Worm (Caenorhabditis elegans) whole organism, late embryonic: ENCODE data around the gene emc-2.
A peak's percentile ranks its signal among the peaks of the same experiment; 100 is the strongest.

Experiments
- F13H6.1 ChIP-seq: sonication (generic microtip); optimal IDR thresholded peaks from 2 replicates; lab custom pipeline; 2016; ENCODE audit warnings: missing genetic modification characterization, missing compliant biosample characterization
- K09A11.1 ChIP-seq: sonication (generic microtip); optimal IDR thresholded peaks from 2 replicates; lab custom pipeline; 2017; ENCODE audit warnings: antibody characterized with exemption, mild to moderate bottlenecking, missing genetic modification characterization, missing compliant biosample characterization; ENCODE audit not compliant: insufficient read depth
- Y22D7AL.16 ChIP-seq: sonication (generic microtip); optimal IDR thresholded peaks from 2 replicates; lab custom pipeline; 2016; ENCODE audit warnings: missing genetic modification characterization, missing compliant biosample characterization
- ahr-1 ChIP-seq: sonication (generic microtip); optimal IDR thresholded peaks from 2 replicates; lab custom pipeline; 2016; ENCODE audit warnings: missing genetic modification characterization, missing compliant biosample characterization
- ama-1 ChIP-seq: fragments of 150-350 bp; optimal IDR thresholded peaks from 2 replicates; lab custom pipeline; 2014
- ceh-14 ChIP-seq: sonication (generic microtip); optimal IDR thresholded peaks from 2 replicates; lab custom pipeline; 2016; ENCODE audit warnings: missing genotype, missing genetic modification characterization, missing compliant biosample characterization
- ceh-18 ChIP-seq: sonication (generic microtip); optimal IDR thresholded peaks from 2 replicates; lab custom pipeline; 2016; ENCODE audit warnings: missing genetic modification characterization, missing compliant biosample characterization
- ceh-30 ChIP-seq: fragments of 150-350 bp; optimal IDR thresholded peaks from 2 replicates; lab custom pipeline; 2014; ENCODE audit warnings: missing biosample characterization, missing genetic modification characterization
- ceh-31 ChIP-seq: sonication (generic microtip); optimal IDR thresholded peaks from 2 replicates; lab custom pipeline; 2016; ENCODE audit warnings: missing genetic modification characterization, missing compliant biosample characterization
- ceh-45 ChIP-seq: fragments of 200-800 bp; sonication (Bioruptor generic); IDR thresholded peaks from 2 replicates; pipeline ENCODE4 v1.3.6; 2022; ENCODE audit warnings: missing genetic modification reagents, missing genetic modification characterization, missing compliant biosample characterization
- ceh-48 ChIP-seq: sonication (generic microtip); optimal IDR thresholded peaks from 2 replicates; lab custom pipeline; 2016; ENCODE audit warnings: missing genetic modification characterization, inconsistent platforms, missing compliant biosample characterization
- ceh-9 ChIP-seq: sonication (generic microtip); optimal IDR thresholded peaks from 2 replicates; lab custom pipeline; 2016; ENCODE audit warnings: mild to moderate bottlenecking, missing genetic modification characterization, inconsistent platforms, missing compliant biosample characterization
- che-1 ChIP-seq: sonication (generic microtip); optimal IDR thresholded peaks from 2 replicates; lab custom pipeline; 2016; ENCODE audit warnings: mild to moderate bottlenecking, missing genetic modification characterization, missing compliant biosample characterization
- elt-2 ChIP-seq: sonication (generic microtip); optimal IDR thresholded peaks from 2 replicates; lab custom pipeline; 2016; ENCODE audit warnings: missing genetic modification reagents, missing genetic modification characterization, missing compliant biosample characterization
- eyg-1 ChIP-seq: sonication (generic microtip); optimal IDR thresholded peaks from 2 replicates; lab custom pipeline; 2016; ENCODE audit warnings: missing genotype, missing genetic modification characterization, missing compliant biosample characterization
- fkh-10 ChIP-seq: fragments of 150-350 bp; optimal IDR thresholded peaks from 2 replicates; lab custom pipeline; 2014; ENCODE audit warnings: missing biosample characterization, missing genetic modification reagents, missing genetic modification characterization
- fkh-6 ChIP-seq: sonication (generic microtip); optimal IDR thresholded peaks from 2 replicates; lab custom pipeline; 2016; ENCODE audit warnings: missing genetic modification characterization, missing compliant biosample characterization
- hlh-13 ChIP-seq: fragments of 200-800 bp; sonication (Bioruptor generic); optimal IDR thresholded peaks from 2 replicates; lab custom pipeline; 2018; ENCODE audit warnings: mild to moderate bottlenecking, missing genetic modification characterization, missing compliant biosample characterization
- hlh-15 ChIP-seq: sonication (generic microtip); optimal IDR thresholded peaks from 2 replicates; lab custom pipeline; 2016; ENCODE audit warnings: missing genetic modification characterization, missing compliant biosample characterization
- madf-2 ChIP-seq: sonication (generic microtip); optimal IDR thresholded peaks from 2 replicates; lab custom pipeline; 2017; ENCODE audit warnings: missing genetic modification characterization, missing compliant biosample characterization
- mec-3 ChIP-seq: sonication (generic microtip); optimal IDR thresholded peaks from 2 replicates; lab custom pipeline; 2016; ENCODE audit warnings: borderline replicate concordance, missing genetic modification characterization, missing compliant biosample characterization
- nfya-1 ChIP-seq: sonication (generic microtip); optimal IDR thresholded peaks from 2 replicates; lab custom pipeline; 2017; ENCODE audit warnings: missing genetic modification characterization, mild to moderate bottlenecking, missing compliant biosample characterization, antibody characterized with exemption, moderate library complexity
- nhr-11 ChIP-seq: fragments of 150-350 bp; optimal IDR thresholded peaks from 2 replicates; lab custom pipeline; 2014; ENCODE audit warnings: missing biosample characterization, missing genetic modification characterization
- npax-4 ChIP-seq: sonication (generic microtip); optimal IDR thresholded peaks from 2 replicates; lab custom pipeline; 2016; ENCODE audit warnings: missing genetic modification characterization, missing compliant biosample characterization
- odd-2 ChIP-seq: sonication (generic microtip); optimal IDR thresholded peaks from 2 replicates; lab custom pipeline; 2017; ENCODE audit warnings: antibody characterized with exemption, mild to moderate bottlenecking, missing genetic modification characterization, missing compliant biosample characterization
- pha-2 ChIP-seq: sonication (generic microtip); optimal IDR thresholded peaks from 2 replicates; lab custom pipeline; 2017; ENCODE audit warnings: mild to moderate bottlenecking, missing genetic modification characterization, missing compliant biosample characterization
- pqm-1 ChIP-seq: sonication (generic microtip); optimal IDR thresholded peaks from 2 replicates; lab custom pipeline; 2016; ENCODE audit warnings: missing genetic modification characterization, missing compliant biosample characterization
- sox-2 ChIP-seq: fragments of 200-800 bp; sonication (Bioruptor generic); IDR thresholded peaks from 2 replicates; pipeline ENCODE4 v1.3.6; 2022; ENCODE audit warnings: missing genetic modification reagents, missing genetic modification characterization, missing compliant biosample characterization
- tbx-2 ChIP-seq: sonication (generic microtip); optimal IDR thresholded peaks from 2 replicates; lab custom pipeline; 2016; ENCODE audit warnings: missing genetic modification characterization, missing compliant biosample characterization
- tbx-7 ChIP-seq: sonication (generic microtip); optimal IDR thresholded peaks from 2 replicates; lab custom pipeline; 2016; ENCODE audit warnings: missing genotype, missing genetic modification characterization, missing compliant biosample characterization
- unc-42 ChIP-seq: sonication (generic microtip); optimal IDR thresholded peaks from 2 replicates; lab custom pipeline; 2016; ENCODE audit warnings: missing genotype, missing genetic modification characterization, missing compliant biosample characterization
- unc-55 ChIP-seq: sonication (generic microtip); optimal IDR thresholded peaks from 2 replicates; lab custom pipeline; 2017; ENCODE audit warnings: missing biosample characterization, missing genetic modification reagents, missing genetic modification characterization
- unc-86 ChIP-seq: sonication (generic microtip); optimal IDR thresholded peaks from 2 replicates; lab custom pipeline; 2016; ENCODE audit warnings: missing genetic modification characterization, missing compliant biosample characterization
- zip-5 ChIP-seq: sonication (generic microtip); optimal IDR thresholded peaks from 2 replicates; lab custom pipeline; 2016; ENCODE audit warnings: missing genetic modification characterization, missing compliant biosample characterization

The emc-2 gene

DNA sequence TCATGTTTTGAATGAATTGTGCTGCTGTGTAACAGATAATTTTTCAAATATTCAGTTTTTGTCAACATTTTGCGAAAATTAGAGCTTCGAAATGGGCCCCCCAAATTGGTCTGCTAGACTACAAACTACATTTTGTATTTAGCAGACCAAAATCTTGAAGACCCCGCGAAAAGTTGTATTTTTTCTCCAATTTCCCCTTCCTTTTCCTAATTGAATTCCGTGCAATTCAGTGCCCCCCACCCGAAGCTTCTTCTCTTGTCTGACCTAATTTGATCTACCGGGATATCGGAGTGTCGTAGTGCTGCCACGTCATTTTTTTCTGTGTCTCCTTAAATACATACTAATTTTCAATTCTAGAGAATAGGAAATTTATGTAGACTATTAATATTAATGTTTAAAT lies 18.1 kb upstream of the emc-2 start:
- no peak for TF ChIP-seq odd-2 (tag; lab: Kevin White, UChicago)
- no peak for TF ChIP-seq tbx-2 (tag; lab: Kevin White, UChicago)
- TF ChIP-seq ahr-1 = no peak
- no peak for TF ChIP-seq ceh-31
- TF ChIP-seq pqm-1 (tag; lab: Kevin White, UChicago) = no peak
- peak; percentile 72 for TF ChIP-seq unc-42 (tag; lab: Kevin White, UChicago)

DNA sequence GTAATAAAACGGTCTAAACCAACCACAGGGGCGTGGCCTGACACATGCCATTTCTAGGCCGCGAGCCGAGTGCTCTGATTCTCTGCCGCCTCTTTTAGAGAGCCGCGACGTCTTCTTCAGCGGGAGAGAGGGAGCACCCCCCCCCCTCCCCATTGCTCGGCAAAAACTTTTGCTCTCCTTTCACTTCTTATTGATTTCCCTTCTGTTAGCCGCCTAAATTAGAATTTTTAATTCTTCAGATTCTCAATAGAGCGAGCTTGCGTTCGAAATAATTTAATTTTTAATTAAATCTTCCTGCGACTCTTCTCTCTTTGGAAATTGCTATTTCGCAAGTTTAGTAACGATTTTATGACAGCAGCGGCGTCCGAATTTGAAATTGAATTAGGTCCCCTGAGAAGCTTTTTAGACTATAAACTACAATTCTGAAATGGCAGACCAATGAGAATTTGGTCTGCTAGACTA lies 17.3 kb upstream of the emc-2 start:
- TF ChIP-seq tbx-7 (tag; lab: Kevin White, UChicago) = no peak
- peak; percentile 7 for TF ChIP-seq nfya-1 (tag; lab: Kevin White, UChicago)
- TF ChIP-seq Y22D7AL.16 (tag; lab: Kevin White, UChicago) = no peak
- TF ChIP-seq ceh-9 (tag; lab: Kevin White, UChicago) = no peak
- TF ChIP-seq ama-1 = no peak
- no peak for TF ChIP-seq pha-2 (tag; lab: Kevin White, UChicago)
- peak; percentile 20 for TF ChIP-seq che-1
- peak; percentile 70 for TF ChIP-seq ceh-48
- TF ChIP-seq ceh-14 (tag; lab: Kevin White, UChicago) = peak; percentile 99
- TF ChIP-seq unc-42 (tag; lab: Kevin White, UChicago) = peak; percentile 89
- TF ChIP-seq madf-2 (tag; lab: Kevin White, UChicago) = no peak
- TF ChIP-seq unc-86 (tag; lab: Kevin White, UChicago) = peak; percentile 15
- peak; percentile 50 for TF ChIP-seq ceh-31
- peak; percentile 17 for TF ChIP-seq tbx-2 (tag; lab: Kevin White, UChicago)

DNA sequence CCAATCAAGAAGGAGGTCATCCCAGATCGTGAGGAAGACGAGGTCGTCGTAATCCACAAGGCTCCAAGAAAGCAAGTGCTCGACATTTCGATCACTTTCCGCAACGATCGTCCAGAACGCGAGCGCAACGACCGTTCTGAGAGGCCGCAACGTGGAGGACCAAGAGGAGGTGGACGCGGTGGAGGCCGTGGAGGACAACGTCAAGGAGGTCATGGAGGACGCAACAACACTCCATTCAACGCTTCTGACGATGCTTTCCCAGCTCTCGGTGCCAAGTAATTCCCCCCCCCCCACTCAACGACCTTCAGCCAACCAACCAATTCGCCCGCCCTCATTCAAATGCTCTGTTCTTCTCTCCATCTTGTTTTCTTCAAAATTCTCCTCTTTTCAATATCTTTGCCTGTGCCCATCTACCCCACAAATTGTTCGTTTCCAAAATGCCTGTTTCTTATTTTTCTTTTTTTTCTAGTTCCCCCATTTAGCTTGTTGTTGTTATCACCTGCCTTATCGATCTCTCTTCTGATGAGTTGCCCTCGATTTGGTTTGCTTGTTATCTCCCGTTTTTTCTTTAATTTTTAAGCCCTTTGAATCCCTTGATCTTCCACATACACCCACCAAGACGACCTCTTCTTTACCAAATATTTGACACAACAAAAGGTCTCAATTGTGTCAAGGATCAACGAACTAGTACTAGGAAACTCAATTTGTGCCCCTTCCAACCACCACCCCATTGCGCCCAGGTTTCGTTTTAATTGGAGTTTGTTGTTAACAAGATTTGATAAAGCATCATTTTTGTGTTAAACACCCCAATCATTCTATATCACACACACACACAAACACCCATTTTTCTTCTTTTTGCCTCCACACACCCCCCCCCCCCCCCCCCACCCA lies 16.6 kb upstream of the emc-2 start:
- TF ChIP-seq sox-2 (GFP tag; lab: Robert Waterston, UW) (no peak), K09A11.1 (tag; lab: Kevin White, UChicago) (no peak), elt-2 (tag; lab: Kevin White, UChicago) (no peak), unc-55 (GFP tag; lab: Kevin White, UChicago) (no peak), ceh-45 (GFP tag; lab: Robert Waterston, UW) (no peak), tbx-7 (tag; lab: Kevin White, UChicago) (no peak), hlh-13 (GFP tag; lab: Kevin White, UChicago) (no peak), nhr-11 (tag; lab: Kevin White, UChicago) (no peak), eyg-1 (tag; lab: Kevin White, UChicago) (no peak), Y22D7AL.16 (tag; lab: Kevin White, UChicago) (no peak), fkh-6 (tag; lab: Kevin White, UChicago) (no peak), hlh-15 (tag; lab: Kevin White, UChicago) (no peak), zip-5 (no peak), tbx-2 (tag; lab: Kevin White, UChicago) (no peak)

DNA sequence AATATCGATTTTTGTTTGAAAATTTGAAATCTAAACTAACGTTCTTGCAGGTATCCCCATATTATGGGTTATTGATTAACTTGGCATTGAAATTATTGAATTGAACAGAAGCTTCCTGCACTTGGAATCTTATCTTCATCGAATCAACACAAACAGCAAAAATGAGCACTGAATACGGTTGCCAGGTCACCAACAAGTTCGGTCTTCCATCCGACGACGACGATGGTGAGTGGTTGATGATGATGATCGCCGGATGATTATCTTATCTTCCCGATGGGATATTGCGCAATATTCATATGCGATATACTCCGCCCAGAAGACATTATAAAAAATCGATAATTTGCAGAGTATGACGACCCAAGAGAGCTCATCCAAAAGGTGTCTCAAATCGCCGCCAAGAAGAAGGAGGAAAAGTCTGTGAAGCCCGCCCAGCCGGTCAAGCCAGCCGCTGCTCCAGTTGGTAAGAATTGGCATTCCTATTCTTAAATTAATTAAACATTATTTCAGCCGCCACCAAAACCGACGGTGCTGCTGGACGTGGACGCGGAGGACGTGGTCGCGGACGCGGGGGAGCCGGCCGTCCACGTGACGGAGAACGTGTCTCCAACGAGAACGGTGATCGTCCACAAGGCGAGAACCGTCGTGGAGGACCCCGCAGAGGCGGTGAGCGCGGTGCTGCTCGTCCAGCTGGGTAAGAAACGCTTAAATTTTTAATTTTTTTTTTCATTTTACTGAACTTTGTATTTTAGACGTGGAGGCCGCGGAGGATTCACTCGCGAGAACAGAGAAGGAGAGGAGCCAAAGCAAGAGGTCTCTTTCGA lies 15.3 kb upstream of the emc-2 start, which contains the start of gene vig-1:
Gene vig-1 (plus strand): TSS at position 51 of the 821 bp plus-strand sequence.
- TF ChIP-seq ceh-30 (tag; lab: Kevin White, UChicago) (no peak), elt-2 (tag; lab: Kevin White, UChicago) (peak; percentile 29), ceh-18 (tag; lab: Kevin White, UChicago) (no peak), odd-2 (tag; lab: Kevin White, UChicago) (no peak), npax-4 (tag; lab: Kevin White, UChicago) (no peak), fkh-10 (GFP tag; lab: Kevin White, UChicago) (no peak), F13H6.1 (no peak), mec-3 (tag; lab: Kevin White, UChicago) (no peak), ceh-48 (peak; percentile 0), ama-1 (no peak)
